Worm (Caenorhabditis elegans) whole organism, L2 larva: Measurements from ENCODE around the gene F47B8.13.

Experiments
- R02D3.7 ChIP-seq: fragments of 150-350 bp; optimal IDR thresholded peaks from 2 replicates; lab custom pipeline; 2014; ENCODE audit warnings: missing biosample characterization, missing genetic modification characterization
- ZK546.5 ChIP-seq: sonication (generic microtip); optimal IDR thresholded peaks from 2 replicates; lab custom pipeline; 2017; ENCODE audit warnings: missing biosample characterization, missing genetic modification characterization
- ceh-82 ChIP-seq: fragments of 150-350 bp; optimal IDR thresholded peaks from 2 replicates; lab custom pipeline; 2014; ENCODE audit warnings: missing biosample characterization, missing genetic modification characterization
- egl-27 ChIP-seq: sonication (generic microtip); optimal IDR thresholded peaks from 3 replicates; lab custom pipeline; 2017; ENCODE audit warnings: missing biosample characterization, missing genetic modification reagents, missing genetic modification characterization
- mdl-1 ChIP-seq, 2 experiments: fragments of 150-350 bp in 1 of 2; sonication (generic microtip) in 1 of 2; optimal IDR thresholded peaks; 2 replicates each; lab custom pipeline; 2017; ENCODE audit warnings: missing biosample characterization in 2 of 2, missing genetic modification characterization in 2 of 2
- nhr-237 ChIP-seq: fragments of 150-350 bp; optimal IDR thresholded peaks from 2 replicates; lab custom pipeline; 2014; ENCODE audit warnings: missing biosample characterization, missing genetic modification characterization
- nhr-25 ChIP-seq: fragments of 150-350 bp; sonication (generic microtip); optimal IDR thresholded peaks from 3 replicates; lab custom pipeline; 2014; ENCODE audit warnings: missing biosample characterization, missing genetic modification characterization
- skn-1 ChIP-seq: sonication (generic microtip); optimal IDR thresholded peaks from 2 replicates; lab custom pipeline; 2017; ENCODE audit warnings: missing biosample characterization, missing genetic modification characterization
- snpc-4 ChIP-seq: fragments of 150-350 bp; optimal IDR thresholded peaks from 2 replicates; lab custom pipeline; 2014; ENCODE audit warnings: missing biosample characterization, missing genetic modification characterization
- unc-39 ChIP-seq: fragments of 150-350 bp; optimal IDR thresholded peaks from 2 replicates; lab custom pipeline; 2014; ENCODE audit warnings: missing biosample characterization, missing genetic modification characterization
- zag-1 ChIP-seq: fragments of 150-350 bp; optimal IDR thresholded peaks from 2 replicates; lab custom pipeline; 2014; ENCODE audit warnings: missing biosample characterization, missing genetic modification characterization

- TF ChIP-seq ZK546.5 (tag; lab: Kevin White, UChicago) (no peak), mdl-1 (tag; optimal IDR thresholded peaks at IDR 0.05; lab: Kevin White, UChicago) (no peak), skn-1 (tag; lab: Kevin White, UChicago) (no peak), egl-27 (tag; lab: Kevin White, UChicago) (no peak), nhr-237 (tag; lab: Kevin White, UChicago) (no peak), zag-1 (tag; lab: Kevin White, UChicago) (no peak), snpc-4 (tag; lab: Kevin White, UChicago) (no peak), R02D3.7 (tag; lab: Kevin White, UChicago) (no peak), ceh-82 (tag; lab: Kevin White, UChicago) (no peak), nhr-25 (no peak), unc-39 (tag; lab: Kevin White, UChicago) (no peak)
These were observed 33.7 kb downstream of the F47B8.13 start, which contains the start of gene F40G12.11 for ce11 chrV:14285803-14286202.
